Worm (Caenorhabditis elegans) whole organism, young adult: ENCODE data around the gene F08C6.5.

Experiments
- ama-1 ChIP-seq, 3 experiments: fragments of 150-350 bp in 1 of 3; sonication (generic microtip) in 2 of 3; optimal IDR thresholded peaks; 2 replicates each; lab custom pipeline; 2014 to 2018; ENCODE audit warnings: missing biosample characterization in 2 of 3, missing genetic modification characterization in 2 of 3, missing genetic modification reagents in 2 of 3
- chd-7 ChIP-seq: sonication (generic microtip); optimal IDR thresholded peaks from 2 replicates; lab custom pipeline; 2016; ENCODE audit warnings: mild to moderate bottlenecking, missing genetic modification characterization, moderate library complexity, missing compliant biosample characterization
- dox-1 ChIP-seq: fragments of 200-800 bp; sonication (Bioruptor generic); IDR thresholded peaks from 2 replicates; pipeline ENCODE4 v1.3.6; 2022; ENCODE audit warnings: missing genetic modification reagents, missing genetic modification characterization, missing compliant biosample characterization
- hlh-12 ChIP-seq: sonication (generic microtip); optimal IDR thresholded peaks from 2 replicates; lab custom pipeline; 2016; ENCODE audit warnings: missing genetic modification characterization, missing compliant biosample characterization
- nfya-1 ChIP-seq: sonication (generic microtip); optimal IDR thresholded peaks from 2 replicates; lab custom pipeline; 2017; ENCODE audit warnings: antibody characterized with exemption, missing compliant biosample characterization, missing genetic modification characterization, borderline replicate concordance; ENCODE audit not compliant: insufficient read depth
- nhr-80 ChIP-seq: sonication (generic microtip); optimal IDR thresholded peaks from 2 replicates; lab custom pipeline; 2016; ENCODE audit warnings: missing genetic modification characterization, missing compliant biosample characterization
- somi-1 ChIP-seq: fragments of 200-800 bp; sonication (Bioruptor generic); optimal IDR thresholded peaks from 2 replicates; lab custom pipeline; 2018; ENCODE audit warnings: mild to moderate bottlenecking, missing genetic modification characterization, missing compliant biosample characterization

- TF ChIP-seq nfya-1 (tag; lab: Kevin White, UChicago): no peak
- no peak for TF ChIP-seq ama-1 (optimal IDR thresholded peaks at IDR 0.05; lab: Kevin White, UChicago)
- TF ChIP-seq ama-1 (GFP tag; optimal IDR thresholded peaks at IDR 0.05; lab: Kevin White, UChicago): no peak
- TF ChIP-seq nhr-80 (tag; lab: Kevin White, UChicago): no peak
- TF ChIP-seq somi-1 (GFP tag; lab: Kevin White, UChicago): no peak
- TF ChIP-seq hlh-12 (tag; lab: Kevin White, UChicago): no peak
- TF ChIP-seq chd-7: no peak
- no peak for TF ChIP-seq dox-1 (GFP tag; lab: Robert Waterston, UW)
Measured at ce11 chrX:7590756-7591155, 31.6 kb downstream of the F08C6.5 start.
